Worm (Caenorhabditis elegans) whole organism, late embryonic: ENCODE measurements around the gene Y75B12A.2.

Experiments used
- C08G9.2 ChIP-seq: sonication (generic microtip); optimal IDR thresholded peaks from 2 replicates; lab custom pipeline; 2016; ENCODE audit warnings: mild to moderate bottlenecking, missing genetic modification characterization, moderate library complexity, missing compliant biosample characterization
- F13H6.1 ChIP-seq: sonication (generic microtip); optimal IDR thresholded peaks from 2 replicates; lab custom pipeline; 2016; ENCODE audit warnings: missing genetic modification characterization, missing compliant biosample characterization
- K02D7.2 ChIP-seq: sonication (generic microtip); optimal IDR thresholded peaks from 2 replicates; lab custom pipeline; 2017; ENCODE audit warnings: mild to moderate bottlenecking, missing genetic modification characterization, missing compliant biosample characterization
- T23F11.4 ChIP-seq: fragments of 200-800 bp; sonication (Bioruptor generic); optimal IDR thresholded peaks from 2 replicates; lab custom pipeline; 2018; ENCODE audit warnings: mild to moderate bottlenecking, missing genetic modification characterization, missing compliant biosample characterization
- Y22D7AL.16 ChIP-seq: sonication (generic microtip); optimal IDR thresholded peaks from 2 replicates; lab custom pipeline; 2016; ENCODE audit warnings: missing genetic modification characterization, missing compliant biosample characterization
- ahr-1 ChIP-seq: sonication (generic microtip); optimal IDR thresholded peaks from 2 replicates; lab custom pipeline; 2016; ENCODE audit warnings: missing genetic modification characterization, missing compliant biosample characterization
- ceh-14 ChIP-seq: sonication (generic microtip); optimal IDR thresholded peaks from 2 replicates; lab custom pipeline; 2016; ENCODE audit warnings: missing genotype, missing genetic modification characterization, missing compliant biosample characterization
- ceh-19 ChIP-seq: fragments of 200-800 bp; sonication (Bioruptor generic); optimal IDR thresholded peaks from 2 replicates; lab custom pipeline; 2018; ENCODE audit warnings: mild to moderate bottlenecking, missing genetic modification characterization, missing compliant biosample characterization
- ceh-22 ChIP-seq: sonication (generic microtip); optimal IDR thresholded peaks from 2 replicates; lab custom pipeline; 2017; ENCODE audit warnings: missing biosample characterization, missing genetic modification characterization
- ceh-30 ChIP-seq: fragments of 150-350 bp; optimal IDR thresholded peaks from 2 replicates; lab custom pipeline; 2014; ENCODE audit warnings: missing biosample characterization, missing genetic modification characterization
- ceh-31 ChIP-seq: sonication (generic microtip); optimal IDR thresholded peaks from 2 replicates; lab custom pipeline; 2016; ENCODE audit warnings: missing genetic modification characterization, missing compliant biosample characterization
- ceh-34 ChIP-seq: sonication (generic microtip); optimal IDR thresholded peaks from 2 replicates; lab custom pipeline; 2016; ENCODE audit warnings: mild to moderate bottlenecking, missing genetic modification characterization, missing compliant biosample characterization
- dmd-4 ChIP-seq: sonication (generic microtip); optimal IDR thresholded peaks from 2 replicates; lab custom pipeline; 2016; ENCODE audit warnings: borderline replicate concordance, missing genetic modification characterization, missing compliant biosample characterization
- dve-1 ChIP-seq: sonication (generic microtip); optimal IDR thresholded peaks from 2 replicates; lab custom pipeline; 2017; ENCODE audit warnings: antibody characterized with exemption, mild to moderate bottlenecking, missing genetic modification characterization, missing compliant biosample characterization
- elt-2 ChIP-seq: sonication (generic microtip); optimal IDR thresholded peaks from 2 replicates; lab custom pipeline; 2016; ENCODE audit warnings: missing genetic modification reagents, missing genetic modification characterization, missing compliant biosample characterization
- elt-4 ChIP-seq: sonication (generic microtip); optimal IDR thresholded peaks from 2 replicates; lab custom pipeline; 2016; ENCODE audit warnings: missing genetic modification characterization, missing compliant biosample characterization
- fax-1 ChIP-seq: sonication (generic microtip); optimal IDR thresholded peaks from 2 replicates; lab custom pipeline; 2016; ENCODE audit warnings: missing genotype, missing genetic modification characterization, missing compliant biosample characterization
- fkh-10 ChIP-seq: fragments of 150-350 bp; optimal IDR thresholded peaks from 2 replicates; lab custom pipeline; 2014; ENCODE audit warnings: missing biosample characterization, missing genetic modification reagents, missing genetic modification characterization
- fkh-6 ChIP-seq: sonication (generic microtip); optimal IDR thresholded peaks from 2 replicates; lab custom pipeline; 2016; ENCODE audit warnings: missing genetic modification characterization, missing compliant biosample characterization
- hlh-15 ChIP-seq: sonication (generic microtip); optimal IDR thresholded peaks from 2 replicates; lab custom pipeline; 2016; ENCODE audit warnings: missing genetic modification characterization, missing compliant biosample characterization
- hlh-6 ChIP-seq: sonication (generic microtip); optimal IDR thresholded peaks from 2 replicates; lab custom pipeline; 2016; ENCODE audit warnings: missing genotype, missing genetic modification characterization, missing compliant biosample characterization
- hlh-8 ChIP-seq: sonication (generic microtip); optimal IDR thresholded peaks from 2 replicates; lab custom pipeline; 2016; ENCODE audit warnings: missing genotype, missing genetic modification characterization, missing compliant biosample characterization
- lim-6 ChIP-seq: sonication (generic microtip); optimal IDR thresholded peaks from 2 replicates; lab custom pipeline; 2016; ENCODE audit warnings: missing genetic modification characterization, missing compliant biosample characterization
- madf-2 ChIP-seq: sonication (generic microtip); optimal IDR thresholded peaks from 2 replicates; lab custom pipeline; 2017; ENCODE audit warnings: missing genetic modification characterization, missing compliant biosample characterization
- nfya-1 ChIP-seq: sonication (generic microtip); optimal IDR thresholded peaks from 2 replicates; lab custom pipeline; 2017; ENCODE audit warnings: missing genetic modification characterization, mild to moderate bottlenecking, missing compliant biosample characterization, antibody characterized with exemption, moderate library complexity
- nhr-11 ChIP-seq: fragments of 150-350 bp; optimal IDR thresholded peaks from 2 replicates; lab custom pipeline; 2014; ENCODE audit warnings: missing biosample characterization, missing genetic modification characterization
- nhr-232 ChIP-seq: sonication (generic microtip); optimal IDR thresholded peaks from 2 replicates; lab custom pipeline; 2016; ENCODE audit warnings: missing genetic modification characterization, missing compliant biosample characterization
- npax-4 ChIP-seq: sonication (generic microtip); optimal IDR thresholded peaks from 2 replicates; lab custom pipeline; 2016; ENCODE audit warnings: missing genetic modification characterization, missing compliant biosample characterization
- pag-3 ChIP-seq: sonication (generic microtip); optimal IDR thresholded peaks from 2 replicates; lab custom pipeline; 2016; ENCODE audit warnings: missing compliant biosample characterization, missing genetic modification characterization, borderline replicate concordance
- pat-9 ChIP-seq: fragments of 200-800 bp; sonication (Bioruptor generic); optimal IDR thresholded peaks from 2 replicates; lab custom pipeline; 2018; ENCODE audit warnings: mild to moderate bottlenecking, missing genetic modification characterization, moderate library complexity, missing compliant biosample characterization
- pax-1 ChIP-seq: fragments of 150-350 bp; optimal IDR thresholded peaks from 2 replicates; lab custom pipeline; 2014; ENCODE audit warnings: missing biosample characterization, missing genetic modification characterization
- pros-1 ChIP-seq: fragments of 150-350 bp; optimal IDR thresholded peaks from 2 replicates; lab custom pipeline; 2014; ENCODE audit warnings: missing biosample characterization, missing genetic modification reagents, missing genetic modification characterization
- ref-2 ChIP-seq: sonication (generic microtip); optimal IDR thresholded peaks from 2 replicates; lab custom pipeline; 2016; ENCODE audit warnings: missing genetic modification characterization, missing compliant biosample characterization
- sdc-2 ChIP-seq: sonication (generic microtip); optimal IDR thresholded peaks from 2 replicates; lab custom pipeline; 2016; ENCODE audit warnings: missing genotype, missing genetic modification characterization, missing compliant biosample characterization
- sox-4 ChIP-seq: sonication (generic microtip); optimal IDR thresholded peaks from 2 replicates; lab custom pipeline; 2017; ENCODE audit warnings: mild to moderate bottlenecking, missing genetic modification characterization, inconsistent platforms, missing compliant biosample characterization
- ttx-3 ChIP-seq: sonication (generic microtip); optimal IDR thresholded peaks from 2 replicates; lab custom pipeline; 2016; ENCODE audit warnings: missing genetic modification reagents, missing genetic modification characterization, missing compliant biosample characterization
- unc-3 ChIP-seq, 2 experiments: fragments of 200-800 bp in 1 of 2; sonication (Bioruptor generic) in 1 of 2; sonication (generic microtip) in 1 of 2; conservative IDR thresholded peaks in 1 of 2; optimal IDR thresholded peaks in 1 of 2; 2 replicates each; pipeline versions ENCODE4 v1.3.6 to Lab custom; 2016 to 2022; ENCODE audit warnings: missing compliant biosample characterization in 2 of 2, missing genetic modification characterization in 2 of 2, missing genetic modification reagents in 1 of 2
- unc-42 ChIP-seq: sonication (generic microtip); optimal IDR thresholded peaks from 2 replicates; lab custom pipeline; 2016; ENCODE audit warnings: missing genotype, missing genetic modification characterization, missing compliant biosample characterization
- unc-55 ChIP-seq: sonication (generic microtip); optimal IDR thresholded peaks from 2 replicates; lab custom pipeline; 2017; ENCODE audit warnings: missing biosample characterization, missing genetic modification reagents, missing genetic modification characterization
- unc-86 ChIP-seq: sonication (generic microtip); optimal IDR thresholded peaks from 2 replicates; lab custom pipeline; 2016; ENCODE audit warnings: missing genetic modification characterization, missing compliant biosample characterization
- zip-5 ChIP-seq: sonication (generic microtip); optimal IDR thresholded peaks from 2 replicates; lab custom pipeline; 2016; ENCODE audit warnings: missing genetic modification characterization, missing compliant biosample characterization

The Y75B12A.2 gene

ce11 chrV:15139811-15140210 lies 30.5 kb downstream of the Y75B12A.2 start:
- TF ChIP-seq sdc-2 (tag; lab: Kevin White, UChicago) (no peak), ceh-34 (tag; lab: Kevin White, UChicago) (no peak), pax-1 (tag; lab: Kevin White, UChicago) (no peak), nfya-1 (tag; lab: Kevin White, UChicago) (no peak), unc-42 (tag; lab: Kevin White, UChicago) (no peak), hlh-6 (tag; lab: Kevin White, UChicago) (no peak), unc-86 (tag; lab: Kevin White, UChicago) (no peak), sox-4 (tag; lab: Kevin White, UChicago) (no peak), F13H6.1 (tag; lab: Kevin White, UChicago) (no peak)
- TF ChIP-seq, all 69 proteins: peak for 0

ce11 chrV:15140247-15140646 lies 30.9 kb downstream of the Y75B12A.2 start, which contains the start of gene K08F9.3:
K08F9.3 (plus strand) TSS chrV:15140547.
- TF ChIP-seq unc-55 (GFP tag; lab: Kevin White, UChicago) (no peak), pat-9 (tag; lab: Kevin White, UChicago) (no peak), unc-3 (GFP tag; conservative IDR thresholded peaks at IDR 0.05; lab: Robert Waterston, UW) (no peak), unc-3 (tag; optimal IDR thresholded peaks at IDR 0.05; lab: Kevin White, UChicago) (no peak)

DNA sequence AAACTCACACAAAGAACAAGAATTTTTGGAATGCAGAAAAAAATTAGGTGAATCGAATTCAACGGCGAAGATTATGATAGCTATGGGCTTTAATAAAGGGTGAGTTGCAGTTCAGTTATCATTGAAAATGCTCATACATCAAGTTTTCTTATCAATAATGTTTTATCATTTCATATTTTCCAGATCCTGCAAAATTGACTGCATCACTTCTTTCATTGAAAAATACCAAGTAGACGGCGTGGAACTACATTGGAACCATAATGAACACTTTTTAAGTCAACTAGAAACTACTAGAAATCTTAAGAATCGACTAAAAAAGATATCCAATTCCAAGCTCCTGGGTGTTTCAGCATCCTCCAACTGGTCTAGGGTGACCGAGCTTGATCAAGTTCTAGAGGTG lies 33.9 kb downstream of the Y75B12A.2 start, which contains the start of gene K08F9.1:
K08F9.1 (minus strand) TSS at position 101 of the 400 bp plus-strand sequence.
- TF ChIP-seq ahr-1 (tag; lab: Kevin White, UChicago) (no peak), elt-4 (tag; lab: Kevin White, UChicago) (no peak), zip-5 (no peak), hlh-15 (no peak), K02D7.2 (tag; lab: Kevin White, UChicago) (no peak), lim-6 (no peak), hlh-6 (tag; lab: Kevin White, UChicago) (no peak), nhr-232 (tag; lab: Kevin White, UChicago) (no peak), dmd-4 (tag; lab: Kevin White, UChicago) (no peak), ref-2 (no peak), hlh-8 (no peak), ceh-19 (GFP tag; lab: Kevin White, UChicago) (no peak), T23F11.4 (no peak), fkh-6 (tag; lab: Kevin White, UChicago) (no peak), Y22D7AL.16 (no peak), ceh-22 (tag; lab: Kevin White, UChicago) (no peak), nfya-1 (tag; lab: Kevin White, UChicago) (no peak), nhr-11 (tag; lab: Kevin White, UChicago) (no peak), F13H6.1 (tag; lab: Kevin White, UChicago) (no peak), dve-1 (tag; lab: Kevin White, UChicago) (no peak)

DNA sequence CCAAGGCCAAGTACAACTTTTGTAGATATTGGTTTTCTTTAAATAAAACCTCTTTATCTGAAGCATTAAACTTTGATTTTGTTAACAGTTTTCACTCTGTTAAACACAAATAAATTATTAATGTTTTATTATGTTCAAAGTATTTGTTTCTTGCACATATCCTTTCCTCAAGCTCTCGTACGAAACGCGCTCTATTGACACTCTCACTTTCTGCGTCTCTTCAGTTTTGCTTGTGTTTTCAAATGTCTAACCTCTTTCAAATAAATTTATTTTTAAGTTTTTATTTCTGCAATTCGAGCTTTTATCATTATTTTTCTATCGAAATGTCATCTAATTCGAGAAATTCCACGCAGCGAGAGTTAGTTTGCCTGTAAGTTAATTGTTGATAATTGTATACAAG lies 34.4 kb downstream of the Y75B12A.2 start, which contains the start of gene K08F9.4:
K08F9.4 (plus strand) TSS at position 222 of the 400 bp plus-strand sequence.
- TF ChIP-seq unc-55 (GFP tag; lab: Kevin White, UChicago) = no peak
- no peak for TF ChIP-seq dmd-4 (tag; lab: Kevin White, UChicago)
- TF ChIP-seq fkh-6 (tag; lab: Kevin White, UChicago) = no peak
- TF ChIP-seq ceh-31 (tag; lab: Kevin White, UChicago) = peak; percentile 16
- peak; percentile 54 for TF ChIP-seq pax-1 (tag; lab: Kevin White, UChicago)
- TF ChIP-seq unc-3 (GFP tag; conservative IDR thresholded peaks at IDR 0.05; lab: Robert Waterston, UW) = no peak
- no peak for TF ChIP-seq unc-3 (tag; optimal IDR thresholded peaks at IDR 0.05; lab: Kevin White, UChicago)
- TF ChIP-seq, all 69 proteins: peak for 2

ce11 chrV:15147776-15148175 lies 38.4 kb downstream of the Y75B12A.2 start, which contains the start of gene T09F5.20:
T09F5.20 (minus strand) TSS chrV:15147876.
- TF ChIP-seq unc-86 (tag; lab: Kevin White, UChicago) (no peak), C08G9.2 (tag; lab: Kevin White, UChicago) (no peak), ceh-30 (tag; lab: Kevin White, UChicago) (no peak), ttx-3 (tag; lab: Kevin White, UChicago) (no peak), fkh-10 (GFP tag; lab: Kevin White, UChicago) (no peak), elt-2 (tag; lab: Kevin White, UChicago) (no peak), elt-4 (tag; lab: Kevin White, UChicago) (no peak), ceh-14 (tag; lab: Kevin White, UChicago) (no peak), npax-4 (tag; lab: Kevin White, UChicago) (no peak), nfya-1 (tag; lab: Kevin White, UChicago) (no peak), pag-3 (tag; lab: Kevin White, UChicago) (no peak), madf-2 (no peak), pros-1 (tag; lab: Kevin White, UChicago) (no peak), fax-1 (tag; lab: Kevin White, UChicago) (no peak), hlh-15 (no peak)
